Fruit fly (Drosophila melanogaster): ENCODE data around the gene cyst.

Gene cyst

dm6 chr2L:19492934-19493686 lies 15.5 kb downstream of the cyst start, which contains the start of the genes swm and Ctu2 (continued):
- TF ChIP-seq ems (GFP tag; optimal IDR thresholded peaks at IDR 0.05), result no peak
- TF ChIP-seq Eip74EF (GFP tag; optimal IDR thresholded peaks at IDR 0.05), result no peak
- TF ChIP-seq CG6813 (GFP tag; optimal IDR thresholded peaks at IDR 0.05), result no peak
- TF ChIP-seq MBD-R2 (GFP tag; IDR thresholded peaks at IDR 0.05), result no peak; the same call in 1 of the 2 replicates
- TF ChIP-seq CG8089 (GFP tag; optimal IDR thresholded peaks at IDR 0.05), result no peak
- no peak; the same call in 1 of the 2 replicates for TF ChIP-seq CG31441 (GFP tag; IDR thresholded peaks at IDR 0.05)
- TF ChIP-seq HLH4C (GFP tag; IDR thresholded peaks at IDR 0.05; ENCODE audit: partially characterized antibody), result peak; percentile 67
- peak; percentile 69 for TF ChIP-seq Fer2 (tag; optimal IDR thresholded peaks at IDR 0.05)
- TF ChIP-seq p53 (GFP tag; optimal IDR thresholded peaks at IDR 0.05), result no peak
- TF ChIP-seq CG6254 (GFP tag; optimal IDR thresholded peaks at IDR 0.05), result no peak
- no peak for TF ChIP-seq tup (GFP tag; optimal IDR thresholded peaks at IDR 0.05)
- no peak for TF ChIP-seq ara (GFP tag; IDR thresholded peaks at IDR 0.05)
- peak; percentile 73 for TF ChIP-seq CG3281 (GFP tag; optimal IDR thresholded peaks at IDR 0.05)
- TF ChIP-seq CG11247 (GFP tag; IDR thresholded peaks at IDR 0.05), result no peak
- peak; percentile 74 for TF ChIP-seq trem (tag; optimal IDR thresholded peaks at IDR 0.05)
- TF ChIP-seq YL-1 (GFP tag; optimal IDR thresholded peaks at IDR 0.05), result peak; percentile 93
- peak; percentile 72 for TF ChIP-seq Ptx1 (GFP tag; IDR thresholded peaks at IDR 0.05)
- TF ChIP-seq CG12659 (GFP tag; optimal IDR thresholded peaks at IDR 0.05), result peak; percentile 82
- peak; percentile 16 for TF ChIP-seq CG9797 (GFP tag; optimal IDR thresholded peaks at IDR 0.05)
- peak; percentile 80 for TF ChIP-seq CG15696 (tag; optimal IDR thresholded peaks at IDR 0.05)
- TF ChIP-seq CG1024 (GFP tag; IDR thresholded peaks at IDR 0.05), result no peak
- TF ChIP-seq eyg (GFP tag; optimal IDR thresholded peaks at IDR 0.05), result no peak
- peak; percentile 28 for TF ChIP-seq lilli (GFP tag; optimal IDR thresholded peaks at IDR 0.05)
- no peak for TF ChIP-seq Neu2 (GFP tag; optimal IDR thresholded peaks at IDR 0.05; ENCODE audit: borderline replicate concordance)
- no peak for TF ChIP-seq Trl (optimal IDR thresholded peaks at IDR 0.05)
- no peak for TF ChIP-seq Trl (GFP tag; optimal IDR thresholded peaks at IDR 0.05)
- TF ChIP-seq Max (GFP tag; optimal IDR thresholded peaks at IDR 0.05), result peak; percentile 2
- peak; percentile 84 for TF ChIP-seq CG8281 (tag; optimal IDR thresholded peaks at IDR 0.05)
- no peak for TF ChIP-seq CG2678 (tag; optimal IDR thresholded peaks at IDR 0.05)
- peak; percentile 94 for TF ChIP-seq cg (GFP tag; optimal IDR thresholded peaks at IDR 0.05)
- no peak for TF ChIP-seq rib (GFP tag; IDR thresholded peaks at IDR 0.05)
- TF ChIP-seq bbx (GFP tag; IDR thresholded peaks at IDR 0.05; ENCODE audit: partially characterized antibody), result peak; percentile 60; the same call in 1 of the 2 replicates
- no peak for TF ChIP-seq z (GFP tag; IDR thresholded peaks at IDR 0.05)
- no peak for TF ChIP-seq gsb (GFP tag; IDR thresholded peaks at IDR 0.05)
- TF ChIP-seq Hr3 (GFP tag; optimal IDR thresholded peaks at IDR 0.05), result peak; percentile 68
- TF ChIP-seq CG7271 (tag; optimal IDR thresholded peaks at IDR 0.05), result no peak
- no peak for TF ChIP-seq gcm (GFP tag; optimal IDR thresholded peaks at IDR 0.05)
- no peak for TF ChIP-seq lab (GFP tag; optimal IDR thresholded peaks at IDR 0.05)
- TF ChIP-seq slp2 (GFP tag; optimal IDR thresholded peaks at IDR 0.05), result no peak
- no peak for TF ChIP-seq ro (GFP tag; IDR thresholded peaks at IDR 0.05)
- TF ChIP-seq CG1647 (GFP tag; optimal IDR thresholded peaks at IDR 0.05), result no peak
- TF ChIP-seq sr (GFP tag; IDR thresholded peaks at IDR 0.05), result no peak
- no peak for TF ChIP-seq CG3726 (GFP tag; IDR thresholded peaks at IDR 0.05)
- peak; percentile 54 for TF ChIP-seq CG3407 (GFP tag; optimal IDR thresholded peaks at IDR 0.05)
- no peak for TF ChIP-seq CG14965 (GFP tag; optimal IDR thresholded peaks at IDR 0.05; ENCODE audit: borderline replicate concordance)
- peak; percentile 19 for TF ChIP-seq CG34376 (GFP tag; optimal IDR thresholded peaks at IDR 0.05)
- TF ChIP-seq bcd (GFP tag; optimal IDR thresholded peaks at IDR 0.05), result peak; percentile 63
- peak; percentile 68 for TF ChIP-seq CG6689 (GFP tag; IDR thresholded peaks at IDR 0.05)
- TF ChIP-seq CG8924 (tag; optimal IDR thresholded peaks at IDR 0.05), result peak; percentile 82
- no peak for TF ChIP-seq pho (GFP tag; optimal IDR thresholded peaks at IDR 0.05)
